Fruit fly (Drosophila melanogaster) whole organism, adult: ENCODE data around the gene CG10864.

Source experiments
- CG11617 ChIP-seq: fragments of 200-800 bp; sonication (Bioruptor generic); optimal IDR thresholded peaks from 2 replicates; lab custom pipeline; 2017; ENCODE audit warnings: mild to moderate bottlenecking, missing biosample characterization, missing genetic modification reagents, missing genetic modification characterization
- CG12768 ChIP-seq: fragments of 200-800 bp; sonication (Bioruptor generic); optimal IDR thresholded peaks from 2 replicates; lab custom pipeline; 2017; ENCODE audit warnings: missing biosample characterization, missing genetic modification characterization, mild to moderate bottlenecking, moderate library complexity, missing genetic modification reagents
- CG14711 ChIP-seq: fragments of 200-800 bp; sonication (Bioruptor generic); optimal IDR thresholded peaks from 2 replicates; lab custom pipeline; 2018; ENCODE audit warnings: missing biosample characterization, mild to moderate bottlenecking, missing genetic modification characterization, moderate library complexity
- CG1620 ChIP-seq: fragments of 200-800 bp; sonication (Bioruptor generic); optimal IDR thresholded peaks from 2 replicates; lab custom pipeline; 2016; ENCODE audit warnings: missing biosample characterization, missing genetic modification characterization
- CG33017 ChIP-seq: fragments of 200-800 bp; sonication (Bioruptor generic); optimal IDR thresholded peaks from 2 replicates; lab custom pipeline; 2018; ENCODE audit warnings: missing biosample characterization, mild to moderate bottlenecking, missing genetic modification characterization, moderate library complexity
- CG5204 ChIP-seq: fragments of 200-800 bp; sonication (Bioruptor generic); optimal IDR thresholded peaks from 2 replicates; lab custom pipeline; 2016; ENCODE audit warnings: missing biosample characterization, missing genetic modification characterization
- CG7045 ChIP-seq: fragments of 200-800 bp; sonication (Bioruptor generic); optimal IDR thresholded peaks from 2 replicates; lab custom pipeline; 2017; ENCODE audit warnings: missing biosample characterization, mild to moderate bottlenecking, missing genetic modification characterization
- CG7101 ChIP-seq: fragments of 200-800 bp; sonication (Bioruptor generic); optimal IDR thresholded peaks from 2 replicates; lab custom pipeline; 2018; ENCODE audit warnings: missing biosample characterization, mild to moderate bottlenecking, missing genetic modification characterization, moderate library complexity
- Clk ChIP-seq: fragments of 200-800 bp; sonication (Bioruptor generic); optimal IDR thresholded peaks from 2 replicates; lab custom pipeline; 2017; ENCODE audit warnings: missing biosample characterization, missing genetic modification characterization
- Crg-1 ChIP-seq: fragments of 200-800 bp; sonication (Bioruptor generic); optimal IDR thresholded peaks from 2 replicates; lab custom pipeline; 2016; ENCODE audit warnings: missing biosample characterization, missing genetic modification characterization
- Hr96 ChIP-seq: fragments of 200-800 bp; sonication (Bioruptor generic); optimal IDR thresholded peaks from 2 replicates; lab custom pipeline; 2016; ENCODE audit warnings: missing biosample characterization, missing genetic modification characterization
- Mnt ChIP-seq: fragments of 200-800 bp; sonication (Bioruptor generic); optimal IDR thresholded peaks from 2 replicates; lab custom pipeline; 2016; ENCODE audit warnings: missing biosample characterization, mild to moderate bottlenecking, missing genetic modification characterization
- bab1 ChIP-seq: fragments of 200-800 bp; sonication (Bioruptor generic); optimal IDR thresholded peaks from 3 replicates; lab custom pipeline; 2019; ENCODE audit warnings: missing biosample characterization, mild to moderate bottlenecking, missing genetic modification characterization, moderate library complexity
- cic ChIP-seq: fragments of 200-800 bp; sonication (Bioruptor generic); optimal IDR thresholded peaks from 2 replicates; lab custom pipeline; 2017; ENCODE audit warnings: missing biosample characterization, mild to moderate bottlenecking, missing genetic modification characterization, moderate library complexity
- cnc ChIP-seq, 2 experiments: fragments of >200 bp; optimal IDR thresholded peaks; 2 replicates each; lab custom pipeline; 2017
- kay ChIP-seq: fragments of 200-800 bp; sonication (Bioruptor generic); peaks from one replicate; lab custom pipeline; 2016; ENCODE audit warnings: missing biosample characterization, missing genetic modification characterization, borderline replicate concordance
- ovo ChIP-seq: fragments of 200-800 bp; sonication (Bioruptor generic); optimal IDR thresholded peaks from 2 replicates; lab custom pipeline; 2016; ENCODE audit warnings: missing biosample characterization, missing genetic modification characterization
- pad ChIP-seq: fragments of 200-800 bp; sonication (Bioruptor generic); optimal IDR thresholded peaks from 3 replicates; lab custom pipeline; 2017; ENCODE audit warnings: missing biosample characterization, missing genetic modification characterization, mild to moderate bottlenecking, moderate library complexity, missing genetic modification reagents
- tj ChIP-seq: fragments of 200-800 bp; sonication (Bioruptor generic); optimal IDR thresholded peaks from 3 replicates; lab custom pipeline; 2017; ENCODE audit warnings: missing biosample characterization, mild to moderate bottlenecking, missing genetic modification characterization, moderate library complexity
- toe ChIP-seq: fragments of 200-800 bp; sonication (Bioruptor generic); optimal IDR thresholded peaks from 2 replicates; lab custom pipeline; 2016; ENCODE audit warnings: missing biosample characterization, missing genetic modification characterization

The CG10864 gene

dm6 chr3R:18412279-18413214 is 1.1 kb upstream of the CG10864 start, which contains the start of gene CG31122:
TSS of gene CG31122 (minus strand) at chr3R:18412874.
- peak; percentile 10 for TF ChIP-seq Clk (GFP tag; lab: Kevin White, UChicago)
- peak; percentile 51 for TF ChIP-seq Mnt (GFP tag; lab: Kevin White, UChicago)
- TF ChIP-seq CG14711: peak; percentile 73
- peak; percentile 30 for TF ChIP-seq ovo
- no peak for TF ChIP-seq kay (GFP tag; lab: Kevin White, UChicago)
- TF ChIP-seq CG5204 (GFP tag; lab: Kevin White, UChicago): no peak
- TF ChIP-seq toe: peak; percentile 74
- TF ChIP-seq CG33017 (tag; lab: Kevin White, UChicago): no peak
- TF ChIP-seq bab1: no peak
- peak; percentile 37 for TF ChIP-seq CG1620
- peak; percentile 35 for TF ChIP-seq pad (GFP tag; lab: Kevin White, UChicago)
- TF ChIP-seq CG7101 (tag; lab: Kevin White, UChicago): peak; percentile 11
- no peak for TF ChIP-seq Crg-1 (GFP tag; lab: Kevin White, UChicago)
- peak; percentile 52 for TF ChIP-seq CG11617
- no peak for TF ChIP-seq cnc (optimal IDR thresholded peaks at IDR 0.05; lab: Kevin White, UChicago)
- peak; percentile 29 for TF ChIP-seq CG12768 (GFP tag; lab: Kevin White, UChicago)
- TF ChIP-seq cic (GFP tag; lab: Kevin White, UChicago): no peak
- peak; percentile 66 for TF ChIP-seq Hr96
- peak; percentile 20 for TF ChIP-seq CG7045
- peak; percentile 40 for TF ChIP-seq tj

dm6 chr3R:18404713-18405112 is 6.7 kb downstream of the CG10864 start, which contains the start of gene CG7685:
TSS of gene CG7685 (plus strand) at chr3R:18404940.
- TF ChIP-seq tj: peak; percentile 49
- peak; percentile 84 for TF ChIP-seq CG12768 (GFP tag; lab: Kevin White, UChicago)
- peak; percentile 76 for TF ChIP-seq Mnt (GFP tag; lab: Kevin White, UChicago)
- TF ChIP-seq CG11617: peak; percentile 80
- peak; percentile 71 for TF ChIP-seq CG1620
- TF ChIP-seq pad (GFP tag; lab: Kevin White, UChicago): peak; percentile 61
- TF ChIP-seq cnc (optimal IDR thresholded peaks at IDR 0.05; lab: Kevin White, UChicago): no peak
- TF ChIP-seq kay (GFP tag; lab: Kevin White, UChicago): no peak
- peak; percentile 73 for TF ChIP-seq CG33017 (tag; lab: Kevin White, UChicago)
- TF ChIP-seq bab1: peak; percentile 80
- TF ChIP-seq CG7045: peak; percentile 66
- no peak for TF ChIP-seq CG5204 (GFP tag; lab: Kevin White, UChicago)
- peak; percentile 57 for TF ChIP-seq Clk (GFP tag; lab: Kevin White, UChicago)
- peak; percentile 76 for TF ChIP-seq toe
- TF ChIP-seq Hr96: peak; percentile 80
- TF ChIP-seq Crg-1 (GFP tag; lab: Kevin White, UChicago): peak; percentile 86
- peak; percentile 81 for TF ChIP-seq CG7101 (tag; lab: Kevin White, UChicago)
- TF ChIP-seq ovo: no peak
- TF ChIP-seq cic (GFP tag; lab: Kevin White, UChicago): peak; percentile 37
- peak; percentile 95 for TF ChIP-seq CG14711

dm6 chr3R:18402549-18403429 is 8.6 kb downstream of the CG10864 start, which contains the start of the genes Wdr37 and koko:
TSS of gene Wdr37 (minus strand) at chr3R:18402716.
TSS of gene koko (plus strand) at chr3R:18403026.
- TF ChIP-seq Hr96: peak; percentile 77
- TF ChIP-seq CG7045: peak; percentile 96
- peak; percentile 98 for TF ChIP-seq CG33017 (tag; lab: Kevin White, UChicago)
- TF ChIP-seq cnc (optimal IDR thresholded peaks at IDR 0.05; lab: Kevin White, UChicago): no peak
- peak; percentile 75 for TF ChIP-seq cic (GFP tag; lab: Kevin White, UChicago)
- peak; percentile 93 for TF ChIP-seq Clk (GFP tag; lab: Kevin White, UChicago)
- TF ChIP-seq CG11617: peak; percentile 97
- peak; percentile 91 for TF ChIP-seq ovo
- peak; percentile 94 for TF ChIP-seq CG14711
- peak; percentile 93 for TF ChIP-seq toe
- TF ChIP-seq CG1620: peak; percentile 91
- peak; percentile 94 for TF ChIP-seq CG12768 (GFP tag; lab: Kevin White, UChicago)
- peak; percentile 98 for TF ChIP-seq bab1
- peak; percentile 85 for TF ChIP-seq pad (GFP tag; lab: Kevin White, UChicago)
- TF ChIP-seq Mnt (GFP tag; lab: Kevin White, UChicago): peak; percentile 82
- TF ChIP-seq CG7101 (tag; lab: Kevin White, UChicago): peak; percentile 98
- TF ChIP-seq CG5204 (GFP tag; lab: Kevin White, UChicago): peak; percentile 86
- no peak for TF ChIP-seq kay (GFP tag; lab: Kevin White, UChicago)
- TF ChIP-seq Crg-1 (GFP tag; lab: Kevin White, UChicago): peak; percentile 90
- TF ChIP-seq tj: peak; percentile 98

dm6 chr3R:18399698-18400020 is 11.8 kb downstream of the CG10864 start:
- no peak for TF ChIP-seq CG1620
- TF ChIP-seq CG12768 (GFP tag; lab: Kevin White, UChicago): no peak
- no peak for TF ChIP-seq toe
- no peak for TF ChIP-seq tj
- TF ChIP-seq CG7045: no peak
- no peak for TF ChIP-seq cic (GFP tag; lab: Kevin White, UChicago)
- no peak for TF ChIP-seq bab1
